Worm (Caenorhabditis elegans): ENCODE data around the gene taf-3.

Gene taf-3

ce11 chrX:16352503-16352902 is 20.3 kb downstream of the taf-3 start:
- no peak for TF ChIP-seq Y22D7AL.16 (tag; optimal IDR thresholded peaks at IDR 0.05)
- TF ChIP-seq fkh-6 (tag; optimal IDR thresholded peaks at IDR 0.05): no peak
- TF ChIP-seq dve-1 (tag; optimal IDR thresholded peaks at IDR 0.05): no peak
- TF ChIP-seq hlh-30 (tag; optimal IDR thresholded peaks at IDR 0.05; ENCODE audit: insufficient read depth): peak; percentile 21
- TF ChIP-seq ceh-9 (tag; optimal IDR thresholded peaks at IDR 0.05): no peak
- no peak for TF ChIP-seq elt-2 (tag; optimal IDR thresholded peaks at IDR 0.05)
- TF ChIP-seq C38D4.7 (GFP tag; optimal IDR thresholded peaks at IDR 0.05): no peak
- peak; percentile 77 for TF ChIP-seq fkh-10 (GFP tag; optimal IDR thresholded peaks at IDR 0.05)
- no peak for TF ChIP-seq elt-4 (tag; optimal IDR thresholded peaks at IDR 0.05)
- no peak for TF ChIP-seq ceh-48 (tag; optimal IDR thresholded peaks at IDR 0.05)

ce11 chrX:16354598-16355211 is 22.5 kb downstream of the taf-3 start, which contains the start of gene nhr-28:
TSS of gene nhr-28 (plus strand) at chrX:16354976.
- no peak for TF ChIP-seq ztf-16 (tag; optimal IDR thresholded peaks at IDR 0.05)
- TF ChIP-seq pax-1 (tag; optimal IDR thresholded peaks at IDR 0.05): no peak
- TF ChIP-seq ttx-3 (tag; optimal IDR thresholded peaks at IDR 0.05): no peak
- no peak for TF ChIP-seq sox-4 (tag; optimal IDR thresholded peaks at IDR 0.05)
- no peak for TF ChIP-seq ceh-45 (GFP tag; IDR thresholded peaks at IDR 0.05)
- TF ChIP-seq ceh-30 (tag; optimal IDR thresholded peaks at IDR 0.05): no peak
- no peak for TF ChIP-seq K02D7.2 (tag; optimal IDR thresholded peaks at IDR 0.05)
- TF ChIP-seq ceh-24 (tag; optimal IDR thresholded peaks at IDR 0.05): no peak
- no peak for TF ChIP-seq tbx-2 (tag; optimal IDR thresholded peaks at IDR 0.05)
- no peak for TF ChIP-seq nfya-1 (tag; optimal IDR thresholded peaks at IDR 0.05)
- TF ChIP-seq ceh-18 (tag; optimal IDR thresholded peaks at IDR 0.05): no peak
- no peak for TF ChIP-seq K09A11.1 (tag; optimal IDR thresholded peaks at IDR 0.05; ENCODE audit: insufficient read depth)
- TF ChIP-seq ahr-1 (tag; optimal IDR thresholded peaks at IDR 0.05): no peak
- TF ChIP-seq ama-1 (optimal IDR thresholded peaks at IDR 0.05): no peak
- no peak for TF ChIP-seq unc-3 (GFP tag; conservative IDR thresholded peaks at IDR 0.05)
- TF ChIP-seq unc-3 (tag; optimal IDR thresholded peaks at IDR 0.05): no peak
- no peak for TF ChIP-seq eyg-1 (tag; optimal IDR thresholded peaks at IDR 0.05)

- no peak for TF ChIP-seq pqm-1 (tag; optimal IDR thresholded peaks at IDR 0.05)
- TF ChIP-seq ahr-1 (tag; optimal IDR thresholded peaks at IDR 0.05): no peak
- no peak for TF ChIP-seq tbx-7 (tag; optimal IDR thresholded peaks at IDR 0.05)
- TF ChIP-seq npax-4 (tag; optimal IDR thresholded peaks at IDR 0.05): no peak
- TF ChIP-seq hlh-15 (tag; optimal IDR thresholded peaks at IDR 0.05): no peak
- TF ChIP-seq unc-42 (tag; optimal IDR thresholded peaks at IDR 0.05): no peak
- no peak for TF ChIP-seq ceh-30 (tag; optimal IDR thresholded peaks at IDR 0.05)
- no peak for TF ChIP-seq elt-4 (tag; optimal IDR thresholded peaks at IDR 0.05)
- TF ChIP-seq pha-2 (tag; optimal IDR thresholded peaks at IDR 0.05): no peak
- TF ChIP-seq hlh-30 (tag; optimal IDR thresholded peaks at IDR 0.05; ENCODE audit: insufficient read depth): no peak
- TF ChIP-seq ceh-14 (tag; optimal IDR thresholded peaks at IDR 0.05): no peak
Measured at ce11 chrX:16356341-16356740, 24.1 kb downstream of the taf-3 start.

ce11 chrX:16357531-16357930 is 25.3 kb downstream of the taf-3 start:
- TF ChIP-seq ceh-2 (tag; optimal IDR thresholded peaks at IDR 0.05): no peak
- TF ChIP-seq lin-11 (tag; optimal IDR thresholded peaks at IDR 0.05): no peak
- no peak for TF ChIP-seq ttx-3 (tag; optimal IDR thresholded peaks at IDR 0.05)
- no peak for TF ChIP-seq fkh-6 (tag; optimal IDR thresholded peaks at IDR 0.05)

- TF ChIP-seq ceh-22 (tag; optimal IDR thresholded peaks at IDR 0.05): no peak
- TF ChIP-seq fkh-10 (GFP tag; optimal IDR thresholded peaks at IDR 0.05): peak; percentile 1
Measured at ce11 chrX:16361001-16361400, 28.8 kb downstream of the taf-3 start.

Measured in whole organism, late embryonic.